Fruit fly (Drosophila melanogaster): ENCODE data around the gene CG17141.
A peak's percentile ranks its signal among the peaks of the same experiment; 100 is the strongest.

CG17141 gene

dm6 chr3R:22720808-22721306 lies 26.5 kb downstream of the CG17141 start, which contains the start of gene wge (continued):
- TF ChIP-seq CTCF (GFP tag; optimal IDR thresholded peaks at IDR 0.05) (peak; percentile 55), CG14667 (GFP tag; IDR thresholded peaks at IDR 0.05) (no peak), ap (GFP tag; IDR thresholded peaks at IDR 0.05) (no peak), CG18476 (GFP tag; optimal IDR thresholded peaks at IDR 0.05) (no peak), otp (GFP tag; IDR thresholded peaks at IDR 0.05) (no peak), CG32767 (GFP tag; IDR thresholded peaks at IDR 0.05) (no peak), sug (tag; optimal IDR thresholded peaks at IDR 0.05) (peak; percentile 5), gce (GFP tag; IDR thresholded peaks at IDR 0.05) (no peak), Aef1 (GFP tag; IDR thresholded peaks at IDR 0.05) (no peak), Fer3 (tag; optimal IDR thresholded peaks at IDR 0.05) (no peak), CG11093 (GFP tag; IDR thresholded peaks at IDR 0.05) (no peak), CG31441 (GFP tag; IDR thresholded peaks at IDR 0.05) (no peak), lilli (GFP tag; optimal IDR thresholded peaks at IDR 0.05) (no peak), sisA (GFP tag; IDR thresholded peaks at IDR 0.05) (no peak), B-H1 (GFP tag; IDR thresholded peaks at IDR 0.05) (no peak), fd102C (GFP tag; optimal IDR thresholded peaks at IDR 0.05) (no peak), vvl (GFP tag; IDR thresholded peaks at IDR 0.05) (no peak), CG30403 (GFP tag; optimal IDR thresholded peaks at IDR 0.05) (no peak), gsb-n (tag; optimal IDR thresholded peaks at IDR 0.05) (peak; percentile 9), ac (GFP tag; optimal IDR thresholded peaks at IDR 0.05) (no peak), CrebB (tag; optimal IDR thresholded peaks at IDR 0.05) (no peak), crp (GFP tag; optimal IDR thresholded peaks at IDR 0.05) (no peak), exex (tag; optimal IDR thresholded peaks at IDR 0.05) (no peak), Opbp (GFP tag; IDR thresholded peaks at IDR 0.05; ENCODE audit: partially characterized antibody) (peak; percentile 58; the same call in 1 of the 3 replicates), CG42726 (GFP tag; IDR thresholded peaks at IDR 0.05; ENCODE audit: partially characterized antibody) (no peak; the same call in 1 of the 2 replicates), pnt (GFP tag; optimal IDR thresholded peaks at IDR 0.05) (no peak), insv (GFP tag; optimal IDR thresholded peaks at IDR 0.05) (no peak), bsh (GFP tag; optimal IDR thresholded peaks at IDR 0.05) (peak in 1 of 2 experiments; percentile 94), Oli (tag; optimal IDR thresholded peaks at IDR 0.05) (no peak), Med (GFP tag) (peak; percentile 29), MESR4 (GFP tag; optimal IDR thresholded peaks at IDR 0.05) (peak; percentile 74), Scr (GFP tag; IDR thresholded peaks at IDR 0.05; ENCODE audit: partially characterized antibody) (peak; percentile 64), CG13424 (tag; optimal IDR thresholded peaks at IDR 0.05) (no peak), CG34224 (GFP tag; IDR thresholded peaks at IDR 0.05; ENCODE audit: partially characterized antibody) (peak; percentile 71), pho (GFP tag; optimal IDR thresholded peaks at IDR 0.05) (no peak), Camta (GFP tag; optimal IDR thresholded peaks at IDR 0.05) (no peak), CG1792 (GFP tag; optimal IDR thresholded peaks at IDR 0.05) (no peak), Jarid2 (GFP tag; optimal IDR thresholded peaks at IDR 0.05) (no peak), H2.0 (GFP tag; IDR thresholded peaks at IDR 0.05) (no peak), Atf3 (GFP tag; optimal IDR thresholded peaks at IDR 0.05) (no peak), ken (GFP tag; IDR thresholded peaks at IDR 0.05) (no peak), E2f1 (GFP tag; IDR thresholded peaks at IDR 0.05) (no peak)

dm6 chr3R:22719607-22719949 lies 27.8 kb downstream of the CG17141 start:
- TF ChIP-seq zfh2 (GFP tag; optimal IDR thresholded peaks at IDR 0.05) (no peak), CG5245 (GFP tag; optimal IDR thresholded peaks at IDR 0.05) (no peak), Lpt (GFP tag; optimal IDR thresholded peaks at IDR 0.05) (no peak), CG11504 (tag; optimal IDR thresholded peaks at IDR 0.05) (peak; percentile 64), trh (GFP tag; optimal IDR thresholded peaks at IDR 0.05) (no peak), Neu2 (GFP tag; optimal IDR thresholded peaks at IDR 0.05; ENCODE audit: borderline replicate concordance) (no peak), kay (GFP tag; optimal IDR thresholded peaks at IDR 0.05) (no peak), Bgb (GFP tag; IDR thresholded peaks at IDR 0.05; ENCODE audit: partially characterized antibody) (no peak), wor (GFP tag; IDR thresholded peaks at IDR 0.05) (no peak), Hey (tag; optimal IDR thresholded peaks at IDR 0.05) (no peak), CG8944 (GFP tag; optimal IDR thresholded peaks at IDR 0.05) (no peak), CG42726 (GFP tag; IDR thresholded peaks at IDR 0.05; ENCODE audit: partially characterized antibody) (no peak), CG12236 (GFP tag; optimal IDR thresholded peaks at IDR 0.05) (no peak), MESR4 (GFP tag; optimal IDR thresholded peaks at IDR 0.05) (no peak), hth (optimal IDR thresholded peaks at IDR 0.05) (no peak)
